Worm (Caenorhabditis elegans): ENCODE data around the gene exos-1.

DNA sequence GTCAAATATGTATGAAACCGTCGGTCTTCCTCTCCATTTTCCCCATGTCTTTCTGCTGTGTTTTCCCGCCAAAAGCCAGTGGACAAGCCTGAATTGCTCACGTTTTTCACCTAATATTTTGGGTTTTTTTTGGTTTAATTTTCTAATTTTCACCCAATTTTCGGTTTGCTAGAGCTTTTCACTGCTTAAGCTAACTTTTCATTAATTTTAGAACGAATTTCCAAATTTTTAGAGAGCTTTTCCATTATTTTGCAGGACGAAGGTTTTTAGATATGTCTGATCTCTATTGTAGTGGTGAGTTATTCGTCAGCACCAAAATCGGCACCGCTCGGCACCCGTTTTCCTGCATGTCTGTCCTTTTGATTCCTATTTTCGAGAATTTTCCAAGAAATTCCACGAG, 44.8 kb downstream of the exos-1 start:
- TF ChIP-seq ama-1 (optimal IDR thresholded peaks at IDR 0.05) (no peak), tbx-11 (GFP tag; IDR thresholded peaks at IDR 0.05) (no peak), pes-1 (GFP tag; IDR thresholded peaks at IDR 0.05) (no peak), tra-4 (tag; optimal IDR thresholded peaks at IDR 0.05) (no peak), aly-1 (tag; optimal IDR thresholded peaks at IDR 0.05) (no peak), hmbx-1 (tag; optimal IDR thresholded peaks at IDR 0.05) (no peak), ceh-13 (GFP tag; optimal IDR thresholded peaks at IDR 0.05) (no peak), tbx-37 (GFP tag; conservative IDR thresholded peaks at IDR 0.05) (no peak), scrt-1 (GFP tag; IDR thresholded peaks at IDR 0.05) (no peak), B0310.2 (tag; optimal IDR thresholded peaks at IDR 0.05) (no peak), flt-1 (GFP tag; IDR thresholded peaks at IDR 0.05) (no peak)

Measured in whole organism, early embryonic.